Worm (Caenorhabditis elegans): ENCODE measurements around the gene T27E7.5.

DNA sequence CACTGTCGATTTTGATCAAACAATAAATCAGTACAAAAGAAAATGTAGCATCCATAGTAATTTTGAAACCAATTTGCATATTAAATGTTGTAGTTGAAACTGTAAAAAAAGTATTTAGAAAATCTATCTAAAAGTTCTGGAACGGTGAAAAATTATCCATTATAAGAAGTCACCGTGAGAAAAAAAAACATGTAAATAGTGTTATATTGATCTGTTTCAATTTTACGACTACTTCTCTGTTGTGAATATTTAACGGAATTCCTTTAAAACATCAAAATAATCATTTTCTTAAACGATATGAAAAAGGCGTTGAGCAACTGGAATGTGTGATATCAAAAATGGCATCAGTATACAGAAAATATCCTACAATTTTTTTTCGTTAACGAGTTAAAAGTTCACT, 12.3 kb downstream of the T27E7.5 start, which contains the start of gene T27E7.9:
- TF ChIP-seq him-1 (tag; optimal IDR thresholded peaks at IDR 0.05) (no peak), dao-5 (tag; optimal IDR thresholded peaks at IDR 0.05) (no peak), W03F9.2 (tag; optimal IDR thresholded peaks at IDR 0.05) (no peak)
